Worm (Caenorhabditis elegans): ENCODE data around the gene ark-1.

The ark-1 gene

ce11 chrIV:12583181-12583580 lies 47.6 kb downstream of the ark-1 start:
- TF ChIP-seq skn-1 (tag; optimal IDR thresholded peaks at IDR 0.05) (no peak), nfya-1 (tag; optimal IDR thresholded peaks at IDR 0.05; ENCODE audit: insufficient read depth) (no peak), fkh-2 (tag; optimal IDR thresholded peaks at IDR 0.05) (no peak), nhr-11 (tag; optimal IDR thresholded peaks at IDR 0.05) (no peak), lin-39 (tag; optimal IDR thresholded peaks at IDR 0.05) (peak; percentile 52), nhr-237 (tag; optimal IDR thresholded peaks at IDR 0.05) (no peak), ceh-9 (tag; optimal IDR thresholded peaks at IDR 0.05) (no peak), egl-5 (tag; optimal IDR thresholded peaks at IDR 0.05) (no peak), lin-15B (tag; optimal IDR thresholded peaks at IDR 0.05) (no peak), unc-62 (GFP tag; optimal IDR thresholded peaks at IDR 0.05) (no peak), nhr-76 (tag; optimal IDR thresholded peaks at IDR 0.05) (no peak), fkh-10 (GFP tag; optimal IDR thresholded peaks at IDR 0.05) (peak; percentile 23), nhr-43 (tag; optimal IDR thresholded peaks at IDR 0.05; ENCODE audit: poor library complexity, severe bottlenecking) (no peak), eor-1 (tag; optimal IDR thresholded peaks at IDR 0.05) (no peak)

ce11 chrIV:12581046-12581445 lies 49.8 kb downstream of the ark-1 start, which contains the start of gene K08E7.6:
Gene K08E7.6 (minus strand): TSS chrIV:12581146.
- TF ChIP-seq elt-2 (tag; optimal IDR thresholded peaks at IDR 0.05) (no peak), nfya-1 (tag; optimal IDR thresholded peaks at IDR 0.05; ENCODE audit: insufficient read depth) (no peak), pha-4 (tag; optimal IDR thresholded peaks at IDR 0.05) (no peak), ama-1 (optimal IDR thresholded peaks at IDR 0.05) (no peak), elt-1 (tag; optimal IDR thresholded peaks at IDR 0.05) (no peak), nhr-12 (tag; optimal IDR thresholded peaks at IDR 0.05) (no peak), nhr-76 (tag; optimal IDR thresholded peaks at IDR 0.05) (no peak), skn-1 (tag; optimal IDR thresholded peaks at IDR 0.05) (no peak), nhr-23 (tag; optimal IDR thresholded peaks at IDR 0.05) (no peak), nhr-43 (tag; optimal IDR thresholded peaks at IDR 0.05; ENCODE audit: poor library complexity, severe bottlenecking) (no peak), unc-62 (GFP tag; optimal IDR thresholded peaks at IDR 0.05) (no peak), aly-2 (tag; optimal IDR thresholded peaks at IDR 0.05) (no peak)

- TF ChIP-seq ZK546.5 (tag; optimal IDR thresholded peaks at IDR 0.05) (no peak), egl-27 (tag; optimal IDR thresholded peaks at IDR 0.05) (no peak), snpc-4 (tag; optimal IDR thresholded peaks at IDR 0.05) (no peak), nhr-237 (tag; optimal IDR thresholded peaks at IDR 0.05) (no peak), nhr-23 (tag; optimal IDR thresholded peaks at IDR 0.05) (no peak)
Observed at ce11 chrIV:12574265-12574664, 56.6 kb downstream of the ark-1 start.

- no peak for TF ChIP-seq aly-2 (tag; optimal IDR thresholded peaks at IDR 0.05)
- TF ChIP-seq mdl-1 (tag; optimal IDR thresholded peaks at IDR 0.05) = no peak
- no peak for TF ChIP-seq sea-2 (GFP tag; optimal IDR thresholded peaks at IDR 0.05)
- no peak for TF ChIP-seq ceh-28 (tag; optimal IDR thresholded peaks at IDR 0.05)
- TF ChIP-seq fkh-2 (tag; optimal IDR thresholded peaks at IDR 0.05) = no peak
- TF ChIP-seq unc-39 (tag; optimal IDR thresholded peaks at IDR 0.05) = no peak
- TF ChIP-seq lin-39 (tag; optimal IDR thresholded peaks at IDR 0.05) = no peak
- no peak for TF ChIP-seq elt-2 (tag; optimal IDR thresholded peaks at IDR 0.05)
- TF ChIP-seq hmg-11 (tag; optimal IDR thresholded peaks at IDR 0.05) = no peak
- TF ChIP-seq ZK546.5 (tag; optimal IDR thresholded peaks at IDR 0.05) = no peak
- TF ChIP-seq pqm-1 (tag; optimal IDR thresholded peaks at IDR 0.05) = no peak
- TF ChIP-seq egl-27 (tag; optimal IDR thresholded peaks at IDR 0.05) = no peak
- TF ChIP-seq nhr-25 (tag; optimal IDR thresholded peaks at IDR 0.05) = no peak
- no peak for TF ChIP-seq daf-12 (tag; optimal IDR thresholded peaks at IDR 0.05)
- no peak for TF ChIP-seq ztf-4 (tag; optimal IDR thresholded peaks at IDR 0.05)
- no peak for TF ChIP-seq egl-5 (tag; optimal IDR thresholded peaks at IDR 0.05)
- TF ChIP-seq pha-4 (tag; optimal IDR thresholded peaks at IDR 0.05) = no peak
Observed at ce11 chrIV:12573068-12573467, 57.8 kb downstream of the ark-1 start, which contains the start of gene K08E7.5. Gene K08E7.5 (plus strand): TSS chrIV:12573368.
